Worm (Caenorhabditis elegans) whole organism, midembryonic: Measurements from ENCODE around the gene zig-13.
"Not testable (repeated sequence)": the region's sequence is repeated elsewhere in the genome, so short reads cannot be mapped to it uniquely, and the experiment has no call there.

Source experiments
- T22C8.4 ChIP-seq: fragments of 200-800 bp; sonication (Bioruptor generic); IDR thresholded peaks from 2 replicates; pipeline ENCODE4 v1.3.6; 2022; ENCODE audit warnings: missing genetic modification characterization, missing compliant biosample characterization
- cog-1 ChIP-seq: sonication (generic microtip); optimal IDR thresholded peaks from 2 replicates; lab custom pipeline; 2016; ENCODE audit warnings: missing genetic modification characterization, missing compliant biosample characterization
- flt-1 ChIP-seq: fragments of 200-800 bp; sonication (Bioruptor generic); IDR thresholded peaks from 2 replicates; pipeline ENCODE4 v1.3.6; 2022; ENCODE audit warnings: missing genetic modification characterization, missing compliant biosample characterization
- klf-2 ChIP-seq: fragments of 200-800 bp; sonication (Bioruptor generic); conservative IDR thresholded peaks from 2 replicates; pipeline ENCODE4 v1.3.6; 2022; ENCODE audit warnings: missing genetic modification reagents, missing genetic modification characterization, missing compliant biosample characterization
- med-1 ChIP-seq: sonication (generic microtip); optimal IDR thresholded peaks from 2 replicates; lab custom pipeline; 2017; ENCODE audit warnings: missing genetic modification characterization, mild to moderate bottlenecking, missing compliant biosample characterization, antibody characterized with exemption, missing genetic modification reagents; ENCODE audit not compliant: insufficient read depth
- ref-1 ChIP-seq: fragments of 200-800 bp; sonication (Bioruptor generic); conservative IDR thresholded peaks from 2 replicates; pipeline ENCODE4 v1.3.6; 2022; ENCODE audit warnings: missing genetic modification reagents, missing genetic modification characterization, missing compliant biosample characterization
- tab-1 ChIP-seq: fragments of 200-800 bp; sonication (Bioruptor generic); IDR thresholded peaks from 2 replicates; pipeline ENCODE4 v1.3.6; 2022; ENCODE audit warnings: missing genetic modification characterization, missing compliant biosample characterization
- ztf-23 ChIP-seq: fragments of 200-800 bp; sonication (Bioruptor generic); IDR thresholded peaks from 2 replicates; pipeline ENCODE4 v1.3.6; 2022; ENCODE audit warnings: missing genetic modification reagents, missing genetic modification characterization, missing compliant biosample characterization
- ztf-29 ChIP-seq: fragments of 200-800 bp; sonication (Bioruptor generic); IDR thresholded peaks from 2 replicates; pipeline ENCODE4 v1.3.6; 2022; ENCODE audit warnings: missing genetic modification reagents, missing genetic modification characterization, missing compliant biosample characterization

The zig-13 gene

DNA sequence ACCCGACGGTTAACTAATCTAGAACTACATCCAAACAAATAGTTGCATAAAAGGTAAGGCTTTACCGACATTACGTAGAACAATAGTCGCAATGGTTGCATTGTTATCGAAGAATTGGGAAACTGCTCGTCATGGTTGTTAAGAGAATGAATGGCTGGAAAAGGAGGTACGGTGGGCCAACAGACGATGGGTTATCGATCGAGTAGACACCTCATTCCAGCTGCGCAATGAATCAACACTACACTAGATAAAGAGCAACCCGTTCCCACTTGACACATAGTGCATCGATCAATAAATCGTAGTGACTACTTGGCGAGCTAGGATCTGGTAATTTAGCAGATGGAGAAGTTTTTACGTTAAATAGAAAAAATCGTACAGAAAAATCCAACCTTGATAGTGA lies 11.5 kb downstream of the zig-13 start, which contains the start of the genes T17A3.12 and fbxb-83:
T17A3.12 (minus strand) TSS at position 101 of the 400 bp plus-strand sequence.
fbxb-83 (minus strand) TSS at position 134 of the 400 bp plus-strand sequence.
- TF ChIP-seq T22C8.4 = no peak
- TF ChIP-seq ztf-23 (GFP tag; lab: Robert Waterston, UW) = no peak
- no peak for TF ChIP-seq tab-1
- TF ChIP-seq med-1 (GFP tag; lab: Kevin White, UChicago) = no peak
- no peak for TF ChIP-seq ref-1 (GFP tag; lab: Robert Waterston, UW)
- no peak for TF ChIP-seq ztf-29
- no peak for TF ChIP-seq klf-2 (GFP tag; lab: Robert Waterston, UW)
- no peak for TF ChIP-seq cog-1 (tag; lab: Kevin White, UChicago)
- no peak for TF ChIP-seq flt-1

DNA sequence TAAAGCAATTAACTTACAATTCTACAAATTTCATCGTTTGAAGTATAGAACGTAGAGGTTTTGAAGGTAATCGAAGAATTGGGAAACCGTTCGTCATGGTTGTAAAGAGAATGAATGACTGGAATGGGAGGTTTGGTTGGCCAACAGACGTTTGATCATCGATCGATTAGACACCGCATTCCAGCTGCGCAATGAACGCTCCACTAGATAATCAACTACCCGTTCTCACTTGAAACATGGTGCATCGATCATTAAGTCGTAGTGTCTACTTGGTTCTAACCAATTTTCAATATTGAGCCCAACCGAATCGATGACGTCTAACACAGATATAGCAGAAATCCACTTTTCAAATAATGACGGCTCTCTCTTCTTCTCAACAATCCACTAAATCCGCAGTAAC lies 13.4 kb downstream of the zig-13 start, which contains the start of gene fbxb-82:
fbxb-82 (minus strand) TSS at position 101 of the 400 bp plus-strand sequence.
- no peak for TF ChIP-seq tab-1
- TF ChIP-seq cog-1 (tag; lab: Kevin White, UChicago) = no peak
- TF ChIP-seq ztf-29 = no peak
- no peak for TF ChIP-seq T22C8.4
- no peak for TF ChIP-seq flt-1
- TF ChIP-seq ref-1 (GFP tag; lab: Robert Waterston, UW) = no peak
- no peak for TF ChIP-seq klf-2 (GFP tag; lab: Robert Waterston, UW)
- TF ChIP-seq med-1 (GFP tag; lab: Kevin White, UChicago) = no peak
- TF ChIP-seq ztf-23 (GFP tag; lab: Robert Waterston, UW) = no peak

DNA sequence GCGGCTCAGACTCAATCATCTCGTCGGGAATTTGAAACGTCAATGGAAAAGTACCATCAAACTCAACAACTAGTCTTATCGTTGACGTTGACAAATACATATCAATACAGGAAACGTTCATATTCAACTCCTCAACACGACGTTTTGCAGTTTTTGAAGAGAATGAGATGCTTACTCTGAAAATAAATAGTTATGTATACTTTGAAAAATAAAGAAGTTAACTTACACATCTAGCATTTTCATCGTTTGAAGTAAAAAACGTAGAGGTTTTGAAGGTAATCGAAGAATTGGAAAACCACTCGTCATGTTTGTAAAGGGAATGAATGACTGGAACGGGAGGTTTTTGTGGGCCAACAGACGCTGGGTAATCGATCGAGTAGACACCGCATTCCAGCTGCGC lies 15.6 kb downstream of the zig-13 start, which contains the start of gene fbxb-81:
fbxb-81 (minus strand) TSS at position 314 of the 400 bp plus-strand sequence.
- TF ChIP-seq T22C8.4 = no peak
- no peak for TF ChIP-seq klf-2 (GFP tag; lab: Robert Waterston, UW)
- TF ChIP-seq flt-1 = no peak
- TF ChIP-seq ztf-29 = no peak
- TF ChIP-seq ref-1 (GFP tag; lab: Robert Waterston, UW) = no peak
- TF ChIP-seq tab-1 = no peak
- TF ChIP-seq cog-1 (tag; lab: Kevin White, UChicago) = no peak
- no peak for TF ChIP-seq ztf-23 (GFP tag; lab: Robert Waterston, UW)
- TF ChIP-seq med-1 (GFP tag; lab: Kevin White, UChicago) = no peak

DNA sequence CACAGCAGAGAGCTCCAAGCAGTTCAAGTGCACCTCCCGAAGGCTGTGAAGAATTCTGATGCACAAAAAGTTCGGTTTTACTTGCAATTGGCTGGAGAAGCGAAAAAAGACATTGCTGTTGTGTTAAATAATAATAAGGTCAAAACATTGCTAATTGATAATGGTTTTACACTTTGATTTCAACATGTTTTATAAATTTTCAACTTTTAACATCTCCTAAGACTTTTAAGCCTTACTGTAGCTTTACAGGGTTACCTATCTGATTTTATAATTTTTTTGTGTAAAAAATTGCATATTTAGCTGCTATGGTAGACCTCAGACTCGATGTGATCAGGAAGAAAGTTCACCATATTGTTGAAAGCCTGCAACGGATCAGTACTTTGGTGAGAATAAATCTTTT lies 22.4 kb downstream of the zig-13 start, which contains the start of gene pals-25:
pals-25 (plus strand) TSS at position 301 of the 400 bp plus-strand sequence.
- TF ChIP-seq T22C8.4 (no peak), ztf-23 (GFP tag; lab: Robert Waterston, UW) (no peak), klf-2 (GFP tag; lab: Robert Waterston, UW) (no peak), cog-1 (tag; lab: Kevin White, UChicago) (no peak), med-1 (GFP tag; lab: Kevin White, UChicago) (no peak), ztf-29 (no peak), flt-1 (no peak), ref-1 (GFP tag; lab: Robert Waterston, UW) (no peak)

DNA sequence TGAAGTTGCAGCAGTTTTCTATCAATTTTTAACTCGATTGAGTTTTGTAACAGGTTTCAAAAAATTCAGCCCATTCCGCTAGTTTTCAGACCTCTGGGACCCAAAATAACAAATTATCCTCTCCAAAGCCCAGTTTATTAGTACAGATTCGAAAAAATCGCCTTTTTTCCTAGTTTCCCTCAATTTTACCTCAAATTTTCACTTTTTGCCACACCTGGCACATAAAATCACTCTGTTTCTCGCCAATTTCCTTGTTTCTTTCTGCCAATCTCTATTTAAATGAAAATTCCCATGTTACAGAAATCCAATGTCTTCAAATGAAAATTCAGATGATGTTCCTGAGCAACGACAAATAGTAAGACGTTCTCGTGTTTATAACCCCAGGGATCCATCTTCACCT lies 24.4 kb downstream of the zig-13 start, which contains the start of gene pals-22:
pals-22 (plus strand) TSS at position 301 of the 400 bp plus-strand sequence.
- no peak for TF ChIP-seq klf-2 (GFP tag; lab: Robert Waterston, UW)

DNA sequence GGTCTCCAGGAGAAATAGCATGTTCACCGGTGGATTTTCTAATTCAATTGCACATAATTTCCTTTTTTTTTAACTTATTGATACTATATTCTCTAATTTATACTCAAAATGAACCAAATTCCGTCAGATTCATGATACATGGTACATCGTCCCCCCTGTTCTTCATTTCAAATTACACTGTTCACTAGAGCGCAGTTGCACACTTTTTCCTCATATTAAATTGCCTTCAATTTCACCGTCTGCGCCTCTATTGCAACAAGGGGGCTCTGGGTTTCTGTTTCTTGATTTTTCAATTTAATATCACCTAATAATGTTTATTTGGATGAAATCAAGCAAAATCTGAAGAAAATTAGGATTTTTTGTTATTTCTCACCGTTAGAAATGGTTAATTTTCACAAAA lies 24.9 kb downstream of the zig-13 start:
- TF ChIP-seq klf-2 (GFP tag; lab: Robert Waterston, UW) (no peak), cog-1 (tag; lab: Kevin White, UChicago) (peak; percentile 5)

DNA sequence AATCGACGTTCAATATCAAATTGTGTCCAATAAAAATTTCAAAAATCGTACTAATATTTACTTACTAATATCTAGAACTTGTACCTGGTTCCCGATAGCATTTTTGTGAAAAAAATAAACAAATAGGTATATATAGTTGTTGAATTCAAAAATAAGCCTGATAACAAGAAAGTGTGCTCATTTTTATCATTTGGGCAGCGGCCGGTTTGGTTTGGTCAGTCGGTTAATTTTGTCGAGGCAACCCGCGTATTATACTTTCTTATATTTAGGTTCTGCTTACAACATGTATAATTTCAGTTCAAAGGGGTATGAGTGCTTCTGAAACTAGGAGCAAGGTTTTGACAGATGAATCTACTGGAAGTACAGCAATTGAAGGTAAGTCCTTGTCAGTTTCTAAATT lies 25.9 kb downstream of the zig-13 start, which contains the start of the genes nhr-280 and C29F9.2:
nhr-280 (minus strand) TSS at position 101 of the 400 bp plus-strand sequence.
C29F9.2 (plus strand) TSS at position 298 of the 400 bp plus-strand sequence.
- TF ChIP-seq ztf-29 = no peak
- no peak for TF ChIP-seq med-1 (GFP tag; lab: Kevin White, UChicago)
- TF ChIP-seq flt-1 = no peak
- TF ChIP-seq T22C8.4 = no peak
- TF ChIP-seq ref-1 (GFP tag; lab: Robert Waterston, UW) = no peak

DNA sequence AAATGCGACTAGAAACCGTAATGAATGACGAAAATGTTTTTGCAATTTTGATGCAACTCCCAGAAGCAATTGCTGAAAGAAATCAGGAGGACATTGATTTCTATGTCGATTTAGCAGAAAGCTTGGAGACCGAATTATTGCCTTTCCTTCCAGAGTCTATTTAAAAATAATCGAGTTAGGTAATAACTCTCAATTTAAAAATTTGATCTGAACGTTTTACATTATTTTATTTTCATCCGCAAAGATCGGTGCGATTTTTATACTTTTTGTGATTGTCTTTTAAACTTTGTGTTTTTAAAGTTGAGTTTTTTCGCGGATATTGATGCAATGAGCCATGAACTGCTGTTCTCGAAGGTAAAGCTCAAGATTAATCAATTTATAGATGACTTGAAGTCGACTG lies 32.1 kb downstream of the zig-13 start, which contains the start of gene pals-23:
pals-23 (plus strand) TSS at position 301 of the 400 bp plus-strand sequence.
- TF ChIP-seq cog-1 (tag; lab: Kevin White, UChicago) (no peak), tab-1 (no peak), ztf-29 (no peak), flt-1 (no peak), med-1 (GFP tag; lab: Kevin White, UChicago) (no peak), klf-2 (GFP tag; lab: Robert Waterston, UW) (no peak), T22C8.4 (no peak), ref-1 (GFP tag; lab: Robert Waterston, UW) (no peak), ztf-23 (GFP tag; lab: Robert Waterston, UW) (no peak)

DNA sequence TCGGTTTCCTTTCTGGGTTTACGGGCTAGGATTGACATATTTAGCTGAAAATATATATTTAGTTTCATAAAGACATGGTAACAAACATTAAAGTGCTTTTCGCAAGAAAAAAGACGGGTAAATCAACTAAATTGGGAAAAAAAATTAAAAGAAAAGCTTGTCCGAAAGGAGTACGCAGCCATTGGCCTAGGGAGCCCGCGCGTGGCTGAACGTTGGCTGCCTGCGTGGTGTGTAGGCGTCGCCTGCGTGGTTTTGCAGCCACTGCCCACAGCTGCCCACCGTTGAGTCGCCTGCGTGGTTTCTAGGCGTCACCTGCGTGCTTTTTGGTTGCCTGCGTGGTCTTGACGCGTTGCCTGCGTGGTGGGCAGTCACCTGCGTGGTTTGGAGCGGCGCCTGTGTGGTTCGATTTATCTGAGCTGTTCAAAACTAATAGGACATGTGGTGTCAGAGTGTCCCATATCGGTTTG lies 34.5 kb downstream of the zig-13 start, which contains the start of gene C29F9.12:
C29F9.12 (minus strand) TSS at position 51 of the 467 bp plus-strand sequence.
- not testable (repeated sequence) for TF ChIP-seq flt-1; cog-1 (tag; lab: Kevin White, UChicago); T22C8.4

DNA sequence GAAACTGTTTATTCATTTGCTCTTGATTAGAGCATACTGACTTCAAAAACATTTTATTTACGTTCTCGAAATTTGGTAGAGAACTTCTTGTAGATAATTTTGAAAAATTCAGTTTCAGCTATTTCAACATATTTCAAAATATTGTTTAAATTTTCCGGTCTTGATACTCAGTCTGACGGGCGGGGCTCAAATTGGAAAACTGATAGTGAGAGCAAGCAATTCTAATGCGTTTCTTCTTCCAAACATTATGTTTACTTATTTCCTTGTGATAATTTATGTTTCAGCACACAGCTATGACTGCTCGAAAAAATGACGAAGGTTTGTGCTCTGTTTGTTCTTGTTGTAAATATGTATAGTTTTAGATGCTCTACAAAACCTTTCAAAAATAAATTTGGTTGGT lies 36.3 kb downstream of the zig-13 start, which contains the start of gene pals-24:
pals-24 (plus strand) TSS at position 237 of the 400 bp plus-strand sequence.
- TF ChIP-seq ref-1 (GFP tag; lab: Robert Waterston, UW) = no peak
- TF ChIP-seq flt-1 = no peak
- no peak for TF ChIP-seq med-1 (GFP tag; lab: Kevin White, UChicago)
- no peak for TF ChIP-seq T22C8.4
- TF ChIP-seq ztf-23 (GFP tag; lab: Robert Waterston, UW) = no peak
